Worm (Caenorhabditis elegans): ENCODE results near the gene F59A6.2.

DNA sequence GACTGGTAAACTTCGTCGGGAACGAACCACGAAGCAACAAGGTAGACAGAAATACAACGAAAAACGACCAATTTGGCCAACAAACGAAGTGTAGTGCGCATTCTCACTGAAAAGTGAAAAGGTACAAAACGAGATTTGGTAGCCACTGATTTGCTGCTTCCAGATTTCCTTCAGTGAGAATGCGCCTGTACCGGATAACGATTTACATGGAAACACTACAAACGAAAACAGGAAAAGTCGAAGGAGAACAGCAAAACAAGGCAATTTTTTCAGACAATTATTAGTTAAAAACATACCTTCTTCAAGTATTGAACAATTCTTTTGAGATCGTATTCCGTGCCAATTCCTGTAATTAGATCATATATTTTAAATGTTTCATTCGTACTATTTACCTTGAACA is 21.5 kb upstream of the F59A6.2 start, which contains the start of gene pigb-1:
- TF ChIP-seq T22C8.4 (GFP tag; IDR thresholded peaks at IDR 0.05) (no peak), ref-1 (GFP tag; conservative IDR thresholded peaks at IDR 0.05) (no peak), ztf-23 (GFP tag; IDR thresholded peaks at IDR 0.05) (no peak), ztf-29 (GFP tag; IDR thresholded peaks at IDR 0.05) (no peak), flt-1 (GFP tag; IDR thresholded peaks at IDR 0.05) (no peak), med-1 (GFP tag; optimal IDR thresholded peaks at IDR 0.05; ENCODE audit: insufficient read depth) (no peak), cog-1 (tag; optimal IDR thresholded peaks at IDR 0.05) (no peak)
